Worm (Caenorhabditis elegans): ENCODE results near the gene F09E5.14.

F09E5.14 gene

ce11 chrII:5338301-5338700 lies 6.4 kb downstream of the F09E5.14 start (continued):
- TF ChIP-seq ztf-11 (tag; optimal IDR thresholded peaks at IDR 0.05) (no peak), egl-27 (tag; optimal IDR thresholded peaks at IDR 0.05) (no peak), nhr-10 (tag; optimal IDR thresholded peaks at IDR 0.05) (no peak), zag-1 (tag; optimal IDR thresholded peaks at IDR 0.05) (no peak), ceh-82 (tag; optimal IDR thresholded peaks at IDR 0.05) (no peak), ZK546.5 (tag; optimal IDR thresholded peaks at IDR 0.05) (no peak), lsy-2 (tag; optimal IDR thresholded peaks at IDR 0.05) (peak in 1 of 2 experiments; percentile 33), lin-13 (GFP tag; optimal IDR thresholded peaks at IDR 0.05) (no peak), mab-5 (tag; optimal IDR thresholded peaks at IDR 0.05) (no peak), aly-2 (tag; optimal IDR thresholded peaks at IDR 0.05) (no peak), blmp-1 (tag; optimal IDR thresholded peaks at IDR 0.05; ENCODE audit: insufficient read depth) (no peak), lin-39 (tag; optimal IDR thresholded peaks at IDR 0.05) (no peak), elt-3 (tag; optimal IDR thresholded peaks at IDR 0.05) (no peak)

- TF ChIP-seq fos-1 (tag; optimal IDR thresholded peaks at IDR 0.05) (peak; percentile 1), blmp-1 (tag; optimal IDR thresholded peaks at IDR 0.05; ENCODE audit: insufficient read depth) (no peak), lin-13 (GFP tag; optimal IDR thresholded peaks at IDR 0.05) (peak; percentile 9)
These were observed 7.2 kb downstream of the F09E5.14 start for ce11 chrII:5337495-5337840.

- TF ChIP-seq nhr-237 (tag; optimal IDR thresholded peaks at IDR 0.05) (no peak), fos-1 (tag; optimal IDR thresholded peaks at IDR 0.05) (peak; percentile 100), ztf-11 (tag; optimal IDR thresholded peaks at IDR 0.05) (peak; percentile 23), nhr-21 (tag; optimal IDR thresholded peaks at IDR 0.05) (peak; percentile 66), lin-11 (tag; optimal IDR thresholded peaks at IDR 0.05) (peak; percentile 17), sma-9 (GFP tag; optimal IDR thresholded peaks at IDR 0.05) (peak; percentile 75), sma-9 (tag; optimal IDR thresholded peaks at IDR 0.05) (no peak), C34F6.9 (tag; optimal IDR thresholded peaks at IDR 0.05) (peak; percentile 72), gmeb-1 (tag; optimal IDR thresholded peaks at IDR 0.05) (peak; percentile 62), zag-1 (tag; optimal IDR thresholded peaks at IDR 0.05) (no peak), sem-4 (tag; optimal IDR thresholded peaks at IDR 0.05) (peak; percentile 64), crh-2 (tag; optimal IDR thresholded peaks at IDR 0.05) (peak; percentile 69), F13H6.1 (tag; optimal IDR thresholded peaks at IDR 0.05) (peak; percentile 92), mab-5 (tag; optimal IDR thresholded peaks at IDR 0.05) (no peak), nhr-25 (tag; optimal IDR thresholded peaks at IDR 0.05) (peak; percentile 80), Y55F3AM.14 (GFP tag; optimal IDR thresholded peaks at IDR 0.05) (peak; percentile 32), nhr-6 (tag; optimal IDR thresholded peaks at IDR 0.05) (peak; percentile 52), blmp-1 (tag; optimal IDR thresholded peaks at IDR 0.05; ENCODE audit: insufficient read depth) (peak; percentile 81), unc-39 (tag; optimal IDR thresholded peaks at IDR 0.05) (no peak), nhr-11 (tag; optimal IDR thresholded peaks at IDR 0.05) (no peak), unc-55 (GFP tag; optimal IDR thresholded peaks at IDR 0.05) (peak; percentile 69), skn-1 (tag; optimal IDR thresholded peaks at IDR 0.05) (peak; percentile 1), ztf-4 (tag; optimal IDR thresholded peaks at IDR 0.05) (peak; percentile 81), snpc-4 (tag; optimal IDR thresholded peaks at IDR 0.05) (peak; percentile 36), nhr-129 (tag; optimal IDR thresholded peaks at IDR 0.05) (peak; percentile 87), ama-1 (optimal IDR thresholded peaks at IDR 0.05) (peak; percentile 22), alr-1 (tag; optimal IDR thresholded peaks at IDR 0.05) (no peak), egl-27 (tag; optimal IDR thresholded peaks at IDR 0.05) (peak; percentile 56), mdl-1 (tag; optimal IDR thresholded peaks at IDR 0.05) (peak in 1 of 2 experiments; percentile 42), lin-13 (GFP tag; optimal IDR thresholded peaks at IDR 0.05) (peak; percentile 10), nhr-77 (tag; optimal IDR thresholded peaks at IDR 0.05) (no peak), lsy-2 (tag; optimal IDR thresholded peaks at IDR 0.05) (peak; percentile 23 to 71), sma-3 (GFP tag; optimal IDR thresholded peaks at IDR 0.05) (peak; percentile 75)
These were observed 7.8 kb downstream of the F09E5.14 start for ce11 chrII:5336660-5337494.
